Worm (Caenorhabditis elegans) whole organism, young adult: ENCODE measurements around the gene set-20.

Source experiments
- B0261.1 ChIP-seq: sonication (generic microtip); optimal IDR thresholded peaks from 2 replicates; lab custom pipeline; 2016; ENCODE audit warnings: mild to moderate bottlenecking, missing genetic modification characterization, moderate library complexity, missing compliant biosample characterization
- ama-1 ChIP-seq, 3 experiments: fragments of 150-350 bp in 1 of 3; sonication (generic microtip) in 2 of 3; optimal IDR thresholded peaks; 2 replicates each; lab custom pipeline; 2014 to 2018; ENCODE audit warnings: missing biosample characterization in 2 of 3, missing genetic modification characterization in 2 of 3, missing genetic modification reagents in 2 of 3
- cebp-1 ChIP-seq, 2 experiments: fragments of 200-800 bp in 1 of 2; sonication (Bioruptor generic) in 1 of 2; sonication (generic microtip) in 1 of 2; IDR thresholded peaks in 1 of 2; optimal IDR thresholded peaks in 1 of 2; 2 replicates each; pipeline versions ENCODE4 v1.3.6 to Lab custom; 2017 to 2022; ENCODE audit warnings: missing compliant biosample characterization in 2 of 2, missing genetic modification characterization in 2 of 2, mild to moderate bottlenecking in 1 of 2, missing genetic modification reagents in 1 of 2, moderate library complexity in 1 of 2
- ceh-79 ChIP-seq: sonication (generic microtip); optimal IDR thresholded peaks from 2 replicates; lab custom pipeline; 2017; ENCODE audit warnings: mild to moderate bottlenecking, missing genetic modification characterization, missing compliant biosample characterization
- efl-1 ChIP-seq: fragments of 150-350 bp; optimal IDR thresholded peaks from 2 replicates; lab custom pipeline; 2014; ENCODE audit warnings: missing biosample characterization, missing genetic modification reagents, missing genetic modification characterization
- him-1 ChIP-seq: sonication (generic microtip); optimal IDR thresholded peaks from 2 replicates; lab custom pipeline; 2016; ENCODE audit warnings: missing genotype, missing genetic modification reagents, missing genetic modification characterization, missing compliant biosample characterization
- lin-35 ChIP-seq, 3 experiments: fragments of 150-350 bp in 2 of 3; sonication (generic microtip) in 1 of 3; optimal IDR thresholded peaks; 2 replicates each; lab custom pipeline; 2014 to 2018; ENCODE audit warnings: missing biosample characterization in 3 of 3, missing genetic modification characterization in 3 of 3, missing genetic modification reagents in 3 of 3
- lin-54 ChIP-seq: fragments of 200-800 bp; sonication (Bioruptor generic); optimal IDR thresholded peaks from 2 replicates; lab custom pipeline; 2018; ENCODE audit warnings: mild to moderate bottlenecking, missing genetic modification characterization, missing compliant biosample characterization
- lsl-1 ChIP-seq: fragments of 200-800 bp; sonication (Bioruptor generic); optimal IDR thresholded peaks from 2 replicates; lab custom pipeline; 2018; ENCODE audit warnings: mild to moderate bottlenecking, missing genetic modification characterization, moderate library complexity, missing compliant biosample characterization
- nfya-1 ChIP-seq: sonication (generic microtip); optimal IDR thresholded peaks from 2 replicates; lab custom pipeline; 2017; ENCODE audit warnings: antibody characterized with exemption, missing compliant biosample characterization, missing genetic modification characterization, borderline replicate concordance; ENCODE audit not compliant: insufficient read depth
- nhr-179 ChIP-seq: sonication (generic microtip); optimal IDR thresholded peaks from 2 replicates; lab custom pipeline; 2016; ENCODE audit warnings: mild to moderate bottlenecking, missing genetic modification characterization, missing compliant biosample characterization
- snpc-4 ChIP-seq, 5 experiments: fragments of 150-350 bp in 1 of 5; sonication (generic microtip) in 4 of 5; optimal IDR thresholded peaks; 2 replicates each; lab custom pipeline; 2014 to 2018; ENCODE audit warnings: missing genetic modification characterization in 5 of 5, missing biosample characterization in 3 of 5, antibody characterized with exemption in 2 of 5, mild to moderate bottlenecking in 2 of 5, missing compliant biosample characterization in 2 of 5, missing genotype in 2 of 5, moderate library complexity in 2 of 5, missing genetic modification reagents in 1 of 5
- unc-62 ChIP-seq: fragments of 150-350 bp; optimal IDR thresholded peaks from 2 replicates; lab custom pipeline; 2014; ENCODE audit warnings: missing biosample characterization, missing genetic modification reagents, missing genetic modification characterization

- TF ChIP-seq snpc-4 (GFP tag; optimal IDR thresholded peaks at IDR 0.05; lab: Kevin White, UChicago) (no peak), snpc-4 (tag; optimal IDR thresholded peaks at IDR 0.05; lab: Kevin White, UChicago) (peak in 1 of 4 experiments; percentile 47), nfya-1 (tag; lab: Kevin White, UChicago) (no peak), him-1 (no peak), ceh-79 (tag; lab: Kevin White, UChicago) (no peak), efl-1 (no peak), B0261.1 (no peak), lsl-1 (GFP tag; lab: Kevin White, UChicago) (no peak), nhr-179 (no peak), cebp-1 (GFP tag; IDR thresholded peaks at IDR 0.05; lab: Robert Waterston, UW) (no peak), cebp-1 (tag; optimal IDR thresholded peaks at IDR 0.05; lab: Kevin White, UChicago) (peak; percentile 67), lin-35 (GFP tag; optimal IDR thresholded peaks at IDR 0.05; lab: Kevin White, UChicago) (peak in 1 of 3 experiments; percentile 60), lin-54 (GFP tag; lab: Kevin White, UChicago) (peak; percentile 12), unc-62 (GFP tag; lab: Kevin White, UChicago) (no peak), ama-1 (optimal IDR thresholded peaks at IDR 0.05; lab: Kevin White, UChicago) (no peak), ama-1 (GFP tag; optimal IDR thresholded peaks at IDR 0.05; lab: Kevin White, UChicago) (no peak)
Observed at ce11 chrX:5728956-5729467, 43.1 kb upstream of the set-20 start.
